Worm (Caenorhabditis elegans) whole organism, mixed stage, embryonic: ENCODE measurements around the gene srt-28.

Source experiments
- pha-4 ChIP-seq: fragments of 150-350 bp; optimal IDR thresholded peaks from 2 replicates; lab custom pipeline; 2018; ENCODE audit warnings: missing biosample characterization, missing genetic modification reagents, missing genetic modification characterization
- unc-39 ChIP-seq: fragments of 150-350 bp; optimal IDR thresholded peaks from 2 replicates; lab custom pipeline; 2014; ENCODE audit warnings: missing biosample characterization, missing genetic modification characterization
- unc-62 ChIP-seq: fragments of 150-350 bp; optimal IDR thresholded peaks from 2 replicates; lab custom pipeline; 2014; ENCODE audit warnings: missing biosample characterization, missing genetic modification reagents, missing genetic modification characterization

ce11 chrV:2761470-2761869, 48.0 kb upstream of the srt-28 start:
- TF ChIP-seq unc-62 (GFP tag; lab: Kevin White, UChicago) (no peak), unc-39 (tag; lab: Kevin White, UChicago) (no peak), pha-4 (tag; lab: Kevin White, UChicago) (no peak)
